Fruit fly (Drosophila melanogaster) whole organism, embryonic: Measurements from ENCODE around the gene eIF4E6.

Experiments used
- Abd-B ChIP-seq: fragments of 200-800 bp; sonication (Bioruptor generic); optimal IDR thresholded peaks from 2 replicates; lab custom pipeline; 2018; ENCODE audit warnings: missing biosample characterization, mild to moderate bottlenecking, missing genetic modification characterization, moderate library complexity
- Aef1 ChIP-seq: fragments of 200-800 bp; sonication (Bioruptor generic); IDR thresholded peaks from 3 replicates; pipeline ENCODE4 v1.3.6; 2022; ENCODE audit warnings: missing biosample characterization, missing genetic modification characterization
- CG10366 ChIP-seq: fragments of 200-800 bp; sonication (Bioruptor generic); IDR thresholded peaks from 2 replicates; pipeline ENCODE4 v1.3.6; 2022; ENCODE audit warnings: missing biosample characterization, missing genetic modification characterization
- CG11085 ChIP-seq: fragments of 200-800 bp; sonication (Bioruptor generic); IDR thresholded peaks from 2 replicates; pipeline ENCODE4 v1.3.6; 2022; ENCODE audit warnings: missing biosample characterization, missing genetic modification characterization
- CG12104 ChIP-seq: fragments of 200-800 bp; sonication (Bioruptor generic); optimal IDR thresholded peaks from 3 replicates; lab custom pipeline; 2016; ENCODE audit warnings: missing biosample characterization, missing genetic modification characterization
- CG1233 ChIP-seq: fragments of 200-800 bp; sonication (Bioruptor generic); optimal IDR thresholded peaks from 4 replicates; lab custom pipeline; 2018; ENCODE audit warnings: missing biosample characterization, mild to moderate bottlenecking, missing genetic modification characterization
- CG13424 ChIP-seq: fragments of 200-800 bp; sonication (Bioruptor generic); optimal IDR thresholded peaks from 2 replicates; lab custom pipeline; 2019; ENCODE audit warnings: missing biosample characterization, mild to moderate bottlenecking, missing genetic modification characterization, moderate library complexity
- CG14710 ChIP-seq: fragments of 200-800 bp; sonication (Bioruptor generic); optimal IDR thresholded peaks from 3 replicates; lab custom pipeline; 2019; ENCODE audit warnings: missing biosample characterization, mild to moderate bottlenecking, missing genetic modification characterization, moderate library complexity
- CG17361 ChIP-seq: fragments of 200-800 bp; sonication (Bioruptor generic); IDR thresholded peaks from 3 replicates; pipeline ENCODE4 v1.3.6; 2022; ENCODE audit warnings: missing biosample characterization, missing genetic modification characterization
- CG4730 ChIP-seq: fragments of 200-800 bp; sonication (Bioruptor generic); IDR thresholded peaks from 2 replicates; pipeline ENCODE4 v1.3.6; 2022; ENCODE audit warnings: missing biosample characterization, missing genetic modification characterization
- CG4820 ChIP-seq: fragments of 200-800 bp; sonication (Bioruptor generic); optimal IDR thresholded peaks from 3 replicates; lab custom pipeline; 2016; ENCODE audit warnings: missing biosample characterization, missing genetic modification characterization
- CG6689 ChIP-seq: fragments of 200-800 bp; sonication (Bioruptor generic); IDR thresholded peaks from 2 replicates; pipeline ENCODE4 v1.3.6; 2022; ENCODE audit warnings: missing biosample characterization, missing genetic modification characterization
- CG6791 ChIP-seq: fragments of 200-800 bp; sonication (Bioruptor generic); IDR thresholded peaks from 3 replicates; pipeline ENCODE4 v1.3.6; 2022; ENCODE audit warnings: missing biosample characterization, missing genetic modification characterization; ENCODE audit not compliant: partially characterized antibody
- CG9437 ChIP-seq: fragments of 200-800 bp; sonication (Bioruptor generic); optimal IDR thresholded peaks from 2 replicates; lab custom pipeline; 2018; ENCODE audit warnings: missing biosample characterization, mild to moderate bottlenecking, missing genetic modification characterization
- Dref ChIP-seq: fragments of 200-800 bp; sonication (Bioruptor generic); IDR thresholded peaks from 2 replicates; pipeline ENCODE4 v1.3.6; 2022; ENCODE audit warnings: missing biosample characterization, missing genetic modification characterization
- E2f1 ChIP-seq: fragments of 200-800 bp; sonication (Bioruptor generic); IDR thresholded peaks from 2 replicates; pipeline ENCODE4 v1.3.6; 2022; ENCODE audit warnings: missing biosample characterization, missing genetic modification characterization
- HLH3B ChIP-seq: fragments of 200-800 bp; sonication (Bioruptor generic); IDR thresholded peaks from 2 replicates; pipeline ENCODE4 v1.3.6; 2022; ENCODE audit warnings: missing biosample characterization, missing genetic modification characterization
- HmgZ ChIP-seq: fragments of 200-800 bp; sonication (Bioruptor generic); optimal IDR thresholded peaks from 2 replicates; lab custom pipeline; 2018; ENCODE audit warnings: missing biosample characterization, mild to moderate bottlenecking, missing genetic modification characterization
- Hmr ChIP-seq: fragments of 200-800 bp; sonication (Bioruptor generic); optimal IDR thresholded peaks from 3 replicates; lab custom pipeline; 2017; ENCODE audit warnings: mild to moderate bottlenecking, missing biosample characterization, missing genetic modification reagents, missing genetic modification characterization
- Hr3 ChIP-seq: fragments of 200-800 bp; sonication (Bioruptor generic); optimal IDR thresholded peaks from 3 replicates; lab custom pipeline; 2016; ENCODE audit warnings: missing biosample characterization, missing genetic modification characterization
- Hr51 ChIP-seq, 2 experiments: fragments of 200-800 bp; sonication (Bioruptor generic); optimal IDR thresholded peaks; 2 replicates in 1 of 2; 3 replicates in 1 of 2; lab custom pipeline; 2016 to 2018; ENCODE audit warnings: missing biosample characterization in 2 of 2, missing genetic modification characterization in 2 of 2, mild to moderate bottlenecking in 1 of 2, moderate library complexity in 1 of 2
- Lim3 ChIP-seq: fragments of 200-800 bp; sonication (Bioruptor generic); IDR thresholded peaks from 2 replicates; pipeline ENCODE4 v1.3.6; 2022; ENCODE audit warnings: missing biosample characterization, missing genetic modification characterization
- Lpt ChIP-seq: fragments of >200 bp; optimal IDR thresholded peaks from 2 replicates; lab custom pipeline; 2018; ENCODE audit warnings: missing biosample characterization, missing genetic modification characterization
- Med ChIP-seq: fragments of 200-800 bp; sonication (Bioruptor generic); peaks from one replicate; lab custom pipeline; 2016; ENCODE audit warnings: missing biosample characterization, missing genetic modification characterization, mild to moderate bottlenecking, inconsistent platforms, moderate library complexity
- Oli ChIP-seq: fragments of 200-800 bp; sonication (Bioruptor generic); optimal IDR thresholded peaks from 2 replicates; lab custom pipeline; 2018; ENCODE audit warnings: missing biosample characterization, mild to moderate bottlenecking, missing genetic modification characterization, moderate library complexity
- Sox102F ChIP-seq: fragments of 200-800 bp; sonication (Bioruptor generic); optimal IDR thresholded peaks from 2 replicates; lab custom pipeline; 2018; ENCODE audit warnings: missing biosample characterization, mild to moderate bottlenecking, missing genetic modification characterization, moderate library complexity
- Ssrp ChIP-seq: fragments of 200-800 bp; sonication (Bioruptor generic); optimal IDR thresholded peaks from 2 replicates; lab custom pipeline; 2018; ENCODE audit warnings: missing biosample characterization, mild to moderate bottlenecking, missing genetic modification characterization, moderate library complexity
- ab ChIP-seq: fragments of 200-800 bp; sonication (Bioruptor generic); optimal IDR thresholded peaks from 2 replicates; lab custom pipeline; 2016; ENCODE audit warnings: missing biosample characterization, missing genetic modification characterization
- dan ChIP-seq: fragments of 200-800 bp; sonication (Bioruptor generic); IDR thresholded peaks from 2 replicates; pipeline ENCODE4 v1.3.6; 2022; ENCODE audit warnings: missing biosample characterization, missing genetic modification characterization
- en ChIP-seq: fragments of 200-800 bp; sonication (Bioruptor generic); optimal IDR thresholded peaks from 2 replicates; lab custom pipeline; 2016; ENCODE audit warnings: missing biosample characterization, missing genetic modification characterization
- fd96Cb ChIP-seq: fragments of 200-800 bp; sonication (Bioruptor generic); optimal IDR thresholded peaks from 2 replicates; lab custom pipeline; 2018; ENCODE audit warnings: missing biosample characterization, mild to moderate bottlenecking, missing genetic modification characterization, moderate library complexity
- gem ChIP-seq: fragments of 200-800 bp; sonication (Bioruptor generic); optimal IDR thresholded peaks from 2 replicates; lab custom pipeline; 2019; ENCODE audit warnings: missing biosample characterization, mild to moderate bottlenecking, missing genetic modification characterization, moderate library complexity
- grau ChIP-seq: fragments of 200-800 bp; optimal IDR thresholded peaks from 3 replicates; lab custom pipeline; 2019; ENCODE audit warnings: missing biosample characterization, mild to moderate bottlenecking, missing genetic modification characterization, moderate library complexity
- grn ChIP-seq: fragments of 200-800 bp; sonication (Bioruptor generic); optimal IDR thresholded peaks from 3 replicates; lab custom pipeline; 2017; ENCODE audit warnings: missing biosample characterization, missing genetic modification characterization
- her ChIP-seq: fragments of 200-800 bp; sonication (Bioruptor generic); optimal IDR thresholded peaks from 2 replicates; lab custom pipeline; 2016; ENCODE audit warnings: missing biosample characterization, missing genetic modification characterization
- kay ChIP-seq: fragments of 200-800 bp; sonication (Bioruptor generic); optimal IDR thresholded peaks from 2 replicates; lab custom pipeline; 2016; ENCODE audit warnings: missing biosample characterization, missing genetic modification characterization
- klu ChIP-seq: fragments of 200-800 bp; sonication (Bioruptor generic); IDR thresholded peaks from 2 replicates; pipeline ENCODE4 v1.3.6; 2022; ENCODE audit warnings: missing biosample characterization, missing genetic modification characterization
- lilli ChIP-seq: fragments of 200-800 bp; sonication (Bioruptor generic); optimal IDR thresholded peaks from 3 replicates; lab custom pipeline; 2016; ENCODE audit warnings: missing biosample characterization, missing genetic modification characterization
- mirr ChIP-seq: fragments of 200-800 bp; sonication (Bioruptor generic); optimal IDR thresholded peaks from 3 replicates; lab custom pipeline; 2018; ENCODE audit warnings: missing biosample characterization, mild to moderate bottlenecking, missing genetic modification characterization
- nau ChIP-seq: fragments of 200-800 bp; sonication (Bioruptor generic); optimal IDR thresholded peaks from 3 replicates; lab custom pipeline; 2017; ENCODE audit warnings: missing biosample characterization, mild to moderate bottlenecking, missing genetic modification characterization, missing genetic modification reagents
- onecut ChIP-seq: fragments of 200-800 bp; sonication (Bioruptor generic); IDR thresholded peaks from 2 replicates; pipeline ENCODE4 v1.3.6; 2022; ENCODE audit warnings: missing biosample characterization, missing genetic modification characterization
- org-1 ChIP-seq: fragments of 200-800 bp; sonication (Bioruptor generic); optimal IDR thresholded peaks from 2 replicates; lab custom pipeline; 2017; ENCODE audit warnings: missing biosample characterization, missing genetic modification characterization
- pan ChIP-seq, 4 experiments: fragments of >200 bp in 3 of 4; fragments of 200-800 bp in 1 of 4; sonication (Bioruptor generic) in 1 of 4; optimal IDR thresholded peaks in 3 of 4; IDR thresholded peaks in 1 of 4; 2 replicates each; pipeline versions ENCODE4 v1.3.6 to Lab custom; 2017 to 2022; ENCODE audit warnings: missing biosample characterization in 2 of 4, missing genetic modification characterization in 2 of 4, mixed read lengths in 1 of 4
- pnt ChIP-seq: fragments of 200-800 bp; sonication (Bioruptor generic); optimal IDR thresholded peaks from 3 replicates; lab custom pipeline; 2016; ENCODE audit warnings: missing biosample characterization, missing genetic modification characterization
- ranshi ChIP-seq: fragments of 200-800 bp; sonication (Bioruptor generic); IDR thresholded peaks from 2 replicates; pipeline ENCODE4 v1.3.6; 2022; ENCODE audit warnings: missing biosample characterization, missing genetic modification characterization
- sens ChIP-seq: fragments of 200-800 bp; sonication (Bioruptor generic); peaks from one replicate; lab custom pipeline; 2016; ENCODE audit warnings: missing biosample characterization, missing genetic modification characterization
- sisA ChIP-seq: fragments of 200-800 bp; sonication (Bioruptor generic); IDR thresholded peaks from 2 replicates; pipeline ENCODE4 v1.3.6; 2022; ENCODE audit warnings: missing biosample characterization, missing genetic modification characterization
- tll ChIP-seq, 2 experiments: fragments of 200-800 bp in 1 of 2; fragments of >200 bp in 1 of 2; sonication (Bioruptor generic) in 1 of 2; optimal IDR thresholded peaks; 2 replicates each; lab custom pipeline; 2017 to 2019; ENCODE audit warnings: missing biosample characterization in 2 of 2, missing genetic modification characterization in 2 of 2, mild to moderate bottlenecking in 1 of 2, moderate library complexity in 1 of 2
- zfh1 ChIP-seq: fragments of 200-800 bp; sonication (Bioruptor generic); IDR thresholded peaks from 3 replicates; pipeline ENCODE4 v1.3.6; 2022; ENCODE audit warnings: missing biosample characterization, missing genetic modification characterization

The eIF4E6 gene

DNA sequence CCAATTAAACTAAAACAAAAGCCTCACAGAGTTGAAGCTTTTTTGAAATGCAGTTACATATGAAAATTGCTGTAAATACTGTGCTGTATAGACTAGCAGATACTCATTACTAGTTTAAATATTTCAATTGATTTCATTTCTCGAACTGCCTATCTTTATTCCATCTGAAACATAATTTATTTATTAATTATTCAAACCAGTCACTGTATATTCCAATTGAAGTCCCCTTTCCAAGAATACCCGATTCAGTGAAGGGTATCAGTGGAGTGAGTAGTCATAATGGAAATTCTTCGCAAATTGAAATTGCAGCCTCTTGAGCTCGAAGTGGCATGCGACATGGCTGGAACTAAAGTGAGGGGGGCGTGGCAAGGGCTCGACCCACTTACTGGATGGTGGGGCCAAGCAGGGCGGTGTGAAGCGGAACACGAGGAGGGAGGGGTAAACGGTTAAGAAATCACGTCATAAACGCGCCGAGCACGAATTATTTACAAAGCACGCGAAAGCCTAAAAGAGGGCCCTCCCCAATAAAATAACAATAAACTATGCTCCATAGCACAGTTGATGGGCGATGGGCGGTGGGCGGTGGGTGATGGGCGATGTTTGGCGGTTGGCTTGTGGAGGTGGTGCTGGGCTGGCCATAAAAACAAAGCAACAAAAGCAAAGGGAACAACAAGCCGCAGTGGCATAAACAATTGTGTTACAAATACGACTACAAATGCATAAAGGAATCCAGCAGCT is 21.9 kb downstream of the eIF4E6 start (continued):
- TF ChIP-seq ranshi (GFP tag; lab: Robert Waterston, UW) (peak; percentile 46; the same call in 1 of the 2 replicates), pan (optimal IDR thresholded peaks at IDR 0.05; lab: Kevin White, UChicago) (no peak), pan (GFP tag; optimal IDR thresholded peaks at IDR 0.05 in 1 of 2, IDR thresholded peaks at IDR 0.05 in 1 of 2) (peak in 1 of 2 experiments; percentile 73), CG12104 (GFP tag; lab: Kevin White, UChicago) (no peak), Sox102F (peak; percentile 70), org-1 (no peak), CG14710 (tag; lab: Kevin White, UChicago) (no peak), mirr (GFP tag; lab: Kevin White, UChicago) (no peak), HmgZ (tag; lab: Kevin White, UChicago) (no peak), Ssrp (tag; lab: Kevin White, UChicago) (peak; percentile 14), sens (GFP tag; lab: Kevin White, UChicago) (peak; percentile 88), CG6689 (GFP tag; lab: Robert Waterston, UW) (peak; percentile 32; the same call in 1 of the 2 replicates), ab (GFP tag; lab: Kevin White, UChicago) (no peak), CG13424 (tag; lab: Kevin White, UChicago) (peak; percentile 47), Hmr (peak; percentile 31), pnt (GFP tag; lab: Kevin White, UChicago) (no peak), kay (no peak), CG6791 (GFP tag; lab: Robert Waterston, UW) (no peak), CG11085 (no peak), CG4730 (0 out of 2 replicates have a peak, but pooled peaks have one; percentile 14), CG10366 (peak; percentile 56; the same call in 1 of the 2 replicates), Abd-B (GFP tag; lab: Kevin White, UChicago) (no peak), her (GFP tag; lab: Kevin White, UChicago) (no peak), Hr3 (peak; percentile 4), sisA (GFP tag; lab: Robert Waterston, UW) (peak; percentile 27; the same call in 1 of the 2 replicates), Med (GFP tag; lab: Kevin White, UChicago) (peak; percentile 80), tll (GFP tag; optimal IDR thresholded peaks at IDR 0.05; lab: Kevin White, UChicago) (no peak), onecut (no peak), E2f1 (GFP tag; lab: Robert Waterston, UW) (peak; percentile 47; the same call in 1 of the 2 replicates), klu (GFP tag; lab: Robert Waterston, UW) (no peak), Lpt (GFP tag; lab: Kevin White, UChicago) (no peak), Aef1 (peak; percentile 57), zfh1 (0 out of 3 replicates have a peak, but pooled peaks have one; percentile 32), dan (GFP tag; lab: Robert Waterston, UW) (no peak), CG1233 (GFP tag; lab: Kevin White, UChicago) (peak; percentile 7), Hr51 (GFP tag; optimal IDR thresholded peaks at IDR 0.05; lab: Kevin White, UChicago) (peak in 1 of 2 experiments; percentile 57), Lim3 (GFP tag; lab: Robert Waterston, UW) (no peak), Oli (tag; lab: Kevin White, UChicago) (peak; percentile 51), en (GFP tag; lab: Kevin White, UChicago) (no peak), Dref (GFP tag; lab: Robert Waterston, UW) (0 out of 2 replicates have a peak, but pooled peaks have one; percentile 11), CG9437 (peak; percentile 21), HLH3B (GFP tag; lab: Robert Waterston, UW) (no peak), fd96Cb (tag; lab: Kevin White, UChicago) (peak; percentile 56), gem (tag; lab: Kevin White, UChicago) (peak; percentile 73), lilli (GFP tag; lab: Kevin White, UChicago) (peak; percentile 38), CG4820 (peak; percentile 8), grn (GFP tag; lab: Kevin White, UChicago) (no peak), grau (tag; lab: Kevin White, UChicago) (peak; percentile 47), nau (GFP tag; lab: Kevin White, UChicago) (peak; percentile 5), CG17361 (GFP tag; lab: Robert Waterston, UW) (peak; percentile 57; the same call in 2 of the 3 replicates)
